Worm (Caenorhabditis elegans) whole organism, L3 larva: Measurements from ENCODE around the gene kin-29.

Experiments used
- ZK546.5 ChIP-seq: sonication (generic microtip); optimal IDR thresholded peaks from 2 replicates; lab custom pipeline; 2017; ENCODE audit warnings: missing biosample characterization, missing genetic modification characterization
- aly-2 ChIP-seq: fragments of 150-350 bp; optimal IDR thresholded peaks from 2 replicates; lab custom pipeline; 2014; ENCODE audit warnings: missing biosample characterization, missing genetic modification characterization
- ama-1 ChIP-seq: fragments of 150-350 bp; optimal IDR thresholded peaks from 2 replicates; lab custom pipeline; 2018
- ceh-16 ChIP-seq: sonication (generic microtip); optimal IDR thresholded peaks from 2 replicates; lab custom pipeline; 2017; ENCODE audit warnings: missing biosample characterization, missing genetic modification characterization
- ceh-82 ChIP-seq: fragments of 150-350 bp; optimal IDR thresholded peaks from 2 replicates; lab custom pipeline; 2014; ENCODE audit warnings: missing biosample characterization, missing genetic modification characterization
- daf-12 ChIP-seq: fragments of 150-350 bp; optimal IDR thresholded peaks from 2 replicates; lab custom pipeline; 2014; ENCODE audit warnings: missing biosample characterization, missing genetic modification reagents, missing genetic modification characterization
- elt-1 ChIP-seq: fragments of 150-350 bp; optimal IDR thresholded peaks from 2 replicates; lab custom pipeline; 2014; ENCODE audit warnings: missing biosample characterization, missing genetic modification characterization
- elt-2 ChIP-seq: sonication (generic microtip); optimal IDR thresholded peaks from 2 replicates; lab custom pipeline; 2016; ENCODE audit warnings: missing genetic modification reagents, mild to moderate bottlenecking, missing genetic modification characterization, missing compliant biosample characterization
- fkh-2 ChIP-seq: fragments of 150-350 bp; optimal IDR thresholded peaks from 2 replicates; lab custom pipeline; 2014; ENCODE audit warnings: missing biosample characterization, missing genetic modification reagents, missing genetic modification characterization
- hmg-11 ChIP-seq: sonication (generic microtip); optimal IDR thresholded peaks from 2 replicates; lab custom pipeline; 2016; ENCODE audit warnings: missing genetic modification characterization, missing compliant biosample characterization
- jun-1 ChIP-seq: fragments of 150-350 bp; optimal IDR thresholded peaks from 2 replicates; lab custom pipeline; 2014; ENCODE audit warnings: missing biosample characterization, missing genetic modification reagents, missing genetic modification characterization
- lin-15B ChIP-seq: fragments of 150-350 bp; optimal IDR thresholded peaks from 2 replicates; lab custom pipeline; 2014; ENCODE audit warnings: missing biosample characterization, missing genetic modification characterization
- lin-39 ChIP-seq: fragments of 150-350 bp; optimal IDR thresholded peaks from 2 replicates; lab custom pipeline; 2018; ENCODE audit warnings: missing biosample characterization, missing genetic modification reagents, missing genetic modification characterization
- mdl-1 ChIP-seq: fragments of 150-350 bp; optimal IDR thresholded peaks from 2 replicates; lab custom pipeline; 2014; ENCODE audit warnings: missing biosample characterization, missing genetic modification characterization
- mml-1 ChIP-seq: fragments of 150-350 bp; sonication (generic microtip); optimal IDR thresholded peaks from 3 replicates; lab custom pipeline; 2014; ENCODE audit warnings: missing biosample characterization, missing genetic modification characterization
- nfya-1 ChIP-seq: sonication (generic microtip); optimal IDR thresholded peaks from 2 replicates; lab custom pipeline; 2017; ENCODE audit warnings: missing genetic modification characterization, mild to moderate bottlenecking, missing compliant biosample characterization, antibody characterized with exemption, moderate library complexity; ENCODE audit not compliant: insufficient read depth
- nhr-23 ChIP-seq: fragments of 150-350 bp; optimal IDR thresholded peaks from 2 replicates; lab custom pipeline; 2014; ENCODE audit warnings: missing biosample characterization, missing genetic modification reagents, missing genetic modification characterization
- nhr-237 ChIP-seq: fragments of 150-350 bp; optimal IDR thresholded peaks from 2 replicates; lab custom pipeline; 2014; ENCODE audit warnings: missing biosample characterization, missing genetic modification characterization
- nhr-25 ChIP-seq: sonication (generic microtip); optimal IDR thresholded peaks from 2 replicates; lab custom pipeline; 2017; ENCODE audit warnings: missing biosample characterization, missing genetic modification characterization
- nhr-28 ChIP-seq: fragments of 150-350 bp; optimal IDR thresholded peaks from 2 replicates; lab custom pipeline; 2014; ENCODE audit warnings: missing biosample characterization, missing genetic modification characterization
- nhr-43 ChIP-seq: sonication (generic microtip); optimal IDR thresholded peaks from 2 replicates; lab custom pipeline; 2016; ENCODE audit warnings: mild to moderate bottlenecking, missing genetic modification characterization, missing compliant biosample characterization; ENCODE audit not compliant: poor library complexity, severe bottlenecking
- nhr-67 ChIP-seq: fragments of 150-350 bp; optimal IDR thresholded peaks from 2 replicates; lab custom pipeline; 2014; ENCODE audit warnings: missing biosample characterization, missing genetic modification characterization
- pha-4 ChIP-seq: fragments of 150-350 bp; optimal IDR thresholded peaks from 2 replicates; lab custom pipeline; 2014; ENCODE audit warnings: missing biosample characterization, missing genetic modification reagents, missing genetic modification characterization
- pqm-1 ChIP-seq: fragments of 150-350 bp; optimal IDR thresholded peaks from 2 replicates; lab custom pipeline; 2017; ENCODE audit warnings: missing biosample characterization, missing genetic modification characterization, inconsistent platforms
- sea-2 ChIP-seq: fragments of 150-350 bp; sonication (generic microtip); optimal IDR thresholded peaks from 4 replicates; lab custom pipeline; 2014; ENCODE audit warnings: missing biosample characterization, missing genetic modification reagents, missing genetic modification characterization
- snpc-4 ChIP-seq: fragments of 150-350 bp; optimal IDR thresholded peaks from 2 replicates; lab custom pipeline; 2014; ENCODE audit warnings: missing biosample characterization, missing genetic modification characterization
- unc-39 ChIP-seq: sonication (generic microtip); optimal IDR thresholded peaks from 4 replicates; lab custom pipeline; 2017; ENCODE audit warnings: missing biosample characterization, missing genetic modification characterization
- unc-62 ChIP-seq: fragments of 150-350 bp; sonication (generic microtip); optimal IDR thresholded peaks from 4 replicates; lab custom pipeline; 2014; ENCODE audit warnings: missing biosample characterization, missing genetic modification reagents, missing genetic modification characterization
- zag-1 ChIP-seq: fragments of 150-350 bp; optimal IDR thresholded peaks from 2 replicates; lab custom pipeline; 2014; ENCODE audit warnings: missing biosample characterization, missing genetic modification characterization
- ztf-11 ChIP-seq: fragments of 150-350 bp; optimal IDR thresholded peaks from 2 replicates; lab custom pipeline; 2014; ENCODE audit warnings: missing biosample characterization, missing genetic modification characterization
- ztf-4 ChIP-seq: fragments of 150-350 bp; optimal IDR thresholded peaks from 2 replicates; lab custom pipeline; 2014; ENCODE audit warnings: missing biosample characterization, missing genetic modification characterization

The kin-29 gene

DNA sequence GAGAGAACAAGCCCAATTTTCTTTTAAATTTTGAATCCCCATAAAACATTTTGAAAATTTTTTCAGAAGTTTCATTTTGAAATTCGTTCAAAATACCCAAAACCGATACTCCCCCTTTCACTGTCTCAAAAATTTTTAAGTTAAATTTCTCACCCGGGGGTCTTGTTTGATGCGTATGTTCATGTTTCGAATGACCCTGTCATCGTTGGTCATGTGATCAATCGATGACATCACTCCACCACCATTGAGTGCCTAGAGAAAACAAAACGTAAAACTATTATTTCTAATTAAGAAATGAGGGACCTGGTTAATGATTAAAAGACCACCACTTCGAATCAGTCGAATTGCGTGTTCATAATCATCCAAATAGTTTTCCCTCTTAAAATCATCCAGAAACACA lies 6.1 kb upstream of the kin-29 start:
- TF ChIP-seq pha-4 (tag; lab: Kevin White, UChicago), result no peak
- no peak for TF ChIP-seq elt-2
- no peak for TF ChIP-seq nhr-67 (tag; lab: Kevin White, UChicago)
- TF ChIP-seq ceh-82 (tag; lab: Kevin White, UChicago), result no peak
- peak; percentile 71 for TF ChIP-seq nhr-23
- peak; percentile 22 for TF ChIP-seq nfya-1 (tag; lab: Kevin White, UChicago)
- TF ChIP-seq nhr-25 (tag; lab: Kevin White, UChicago), result peak; percentile 77
- TF ChIP-seq nhr-43 (tag; lab: Kevin White, UChicago), result peak; percentile 23
- no peak for TF ChIP-seq aly-2
- no peak for TF ChIP-seq pqm-1 (tag; lab: Kevin White, UChicago)

DNA sequence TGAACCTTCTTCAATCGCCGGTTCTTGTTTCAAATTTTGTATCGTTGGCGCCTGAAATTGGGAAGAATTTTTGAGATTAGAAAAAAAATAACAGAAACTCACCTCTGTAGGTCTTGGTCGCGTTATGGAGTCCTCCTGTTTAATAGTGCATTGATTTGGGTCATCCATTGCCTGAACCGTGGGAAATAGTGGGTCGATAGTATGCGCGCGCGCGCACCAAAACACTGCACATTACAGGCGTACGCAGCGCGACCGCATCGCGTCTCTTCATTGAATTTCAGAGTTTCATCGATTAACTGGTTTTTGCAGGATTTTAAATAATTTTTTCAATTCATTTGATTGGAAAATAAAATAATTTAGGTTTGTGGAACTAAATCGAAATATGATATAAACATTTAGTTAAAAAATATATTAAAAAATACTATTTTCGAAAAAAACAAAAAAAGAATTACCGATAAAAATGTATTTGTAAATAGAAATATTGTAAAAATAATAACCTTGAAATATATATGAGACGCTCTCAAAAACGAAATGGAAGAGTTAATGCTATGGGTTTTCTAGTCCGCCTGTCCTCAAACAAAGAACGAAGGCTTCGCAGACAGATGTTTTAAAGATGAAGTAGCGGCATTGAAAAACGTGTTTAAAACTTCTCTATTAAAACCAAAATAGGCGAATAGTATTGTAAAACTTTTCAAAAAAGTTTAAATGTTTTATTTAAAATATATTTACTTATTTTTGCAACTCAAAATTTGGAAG lies 5.0 kb upstream of the kin-29 start, which contains the start of gene tra-4:
TSS of gene tra-4 (minus strand) at position 534 of the 756 bp plus-strand sequence.
- TF ChIP-seq nhr-28 (tag; lab: Kevin White, UChicago) (no peak), nfya-1 (tag; lab: Kevin White, UChicago) (peak; percentile 37), nhr-25 (tag; lab: Kevin White, UChicago) (peak; percentile 46), pha-4 (tag; lab: Kevin White, UChicago) (peak; percentile 26), nhr-43 (tag; lab: Kevin White, UChicago) (peak; percentile 6), nhr-23 (peak; percentile 57), nhr-67 (tag; lab: Kevin White, UChicago) (no peak), elt-1 (tag; lab: Kevin White, UChicago) (no peak), elt-2 (no peak), fkh-2 (tag; lab: Kevin White, UChicago) (no peak), snpc-4 (tag; lab: Kevin White, UChicago) (peak; percentile 36)
- TF ChIP-seq, all 47 proteins: peak for 6

DNA sequence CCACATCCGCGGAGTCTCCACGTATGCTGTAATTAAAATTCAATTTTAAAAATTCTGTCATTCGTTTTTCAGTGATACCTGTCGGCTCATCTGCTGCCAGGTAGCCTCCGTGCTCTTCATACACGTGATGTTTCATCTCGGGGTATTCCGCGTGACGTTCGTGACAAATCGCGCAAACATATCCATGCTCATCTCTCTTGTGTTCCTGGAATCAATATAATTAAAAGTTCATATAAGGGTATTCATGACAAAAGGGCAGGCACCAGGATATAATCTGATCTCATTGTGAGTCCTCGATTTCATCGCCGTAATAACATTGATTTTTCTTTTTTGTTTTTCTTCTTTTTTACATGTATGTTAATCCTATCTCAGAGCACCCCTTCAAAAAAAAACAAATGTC lies 1.7 kb upstream of the kin-29 start:
- TF ChIP-seq ama-1 (lab: Kevin White, UChicago), result peak; percentile 9
- no peak for TF ChIP-seq lin-15B
- TF ChIP-seq lin-39 (tag; lab: Kevin White, UChicago), result no peak

DNA sequence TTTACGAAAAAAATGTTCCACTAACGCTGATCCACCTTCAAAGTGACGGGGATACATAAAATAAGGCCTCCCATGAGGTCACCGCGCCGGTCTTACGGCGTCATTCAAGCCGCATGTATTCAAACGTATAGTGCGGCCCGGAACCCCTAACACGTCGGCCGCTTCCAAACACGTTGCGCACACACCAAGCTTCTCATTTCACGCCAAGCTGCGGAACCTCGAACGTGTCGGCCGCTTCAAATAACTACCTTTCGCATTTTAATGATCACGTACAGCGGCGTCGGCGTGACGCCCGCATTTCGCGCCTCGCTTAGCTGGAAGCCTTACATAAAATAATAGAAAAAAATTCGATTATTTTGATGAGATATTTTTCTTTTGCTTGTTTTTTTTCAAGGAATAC lies 8.7 kb downstream of the kin-29 start:
- TF ChIP-seq hmg-11 (tag; lab: Kevin White, UChicago) (no peak), unc-62 (no peak), unc-39 (tag; lab: Kevin White, UChicago) (no peak), ZK546.5 (tag; lab: Kevin White, UChicago) (no peak), ztf-11 (no peak), nhr-25 (tag; lab: Kevin White, UChicago) (peak; percentile 2), snpc-4 (tag; lab: Kevin White, UChicago) (peak; percentile 86), nhr-28 (tag; lab: Kevin White, UChicago) (no peak), jun-1 (tag; lab: Kevin White, UChicago) (no peak), aly-2 (no peak), daf-12 (tag; lab: Kevin White, UChicago) (no peak), mdl-1 (tag; lab: Kevin White, UChicago) (no peak), lin-39 (tag; lab: Kevin White, UChicago) (no peak), nhr-237 (tag; lab: Kevin White, UChicago) (no peak), ztf-4 (tag; lab: Kevin White, UChicago) (no peak), nhr-67 (tag; lab: Kevin White, UChicago) (no peak)

DNA sequence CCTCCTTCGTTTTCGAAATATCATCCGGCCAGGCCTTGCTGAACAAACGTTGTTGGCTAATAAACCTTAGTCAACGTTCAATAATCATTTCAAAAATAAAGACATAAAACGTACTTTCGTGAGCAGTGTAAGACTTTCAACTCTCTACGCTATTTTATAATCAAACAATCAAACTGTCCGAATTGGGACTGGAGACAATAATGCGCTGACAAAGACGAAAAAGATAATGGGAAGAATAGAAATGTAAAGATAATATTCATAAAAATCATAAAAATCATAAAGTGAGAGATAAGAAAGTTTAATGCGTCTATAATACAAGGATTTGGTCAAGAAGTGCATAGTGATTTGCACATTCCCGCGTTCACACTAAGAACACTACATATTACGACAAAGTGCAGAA lies 10.5 kb downstream of the kin-29 start:
- TF ChIP-seq jun-1 (tag; lab: Kevin White, UChicago) (peak; percentile 48), pha-4 (tag; lab: Kevin White, UChicago) (peak; percentile 50), lin-15B (no peak), daf-12 (tag; lab: Kevin White, UChicago) (no peak), zag-1 (tag; lab: Kevin White, UChicago) (no peak), fkh-2 (tag; lab: Kevin White, UChicago) (no peak), pqm-1 (tag; lab: Kevin White, UChicago) (peak; percentile 77), sea-2 (GFP tag; lab: Kevin White, UChicago) (no peak), mml-1 (tag; lab: Kevin White, UChicago) (no peak), elt-2 (peak; percentile 94), ZK546.5 (tag; lab: Kevin White, UChicago) (no peak), elt-1 (tag; lab: Kevin White, UChicago) (no peak), hmg-11 (tag; lab: Kevin White, UChicago) (peak; percentile 3), ceh-16 (tag; lab: Kevin White, UChicago) (no peak)
